Fruit fly (Drosophila melanogaster): ENCODE results near the gene CG11694.

Gene CG11694

dm6 chr3R:8333768-8334470, 22.0 kb upstream of the CG11694 start, which contains the start of gene Poxm (continued):
- no peak for TF ChIP-seq da (GFP tag; optimal IDR thresholded peaks at IDR 0.05)
- TF ChIP-seq D19B (GFP tag; optimal IDR thresholded peaks at IDR 0.05) = peak; percentile 65
- TF ChIP-seq CG8290 (GFP tag; optimal IDR thresholded peaks at IDR 0.05) = peak; percentile 78
- peak in 1 of 2 experiments; percentile 83 for TF ChIP-seq CG8290 (tag; optimal IDR thresholded peaks at IDR 0.05)
- no peak for TF ChIP-seq ab (GFP tag; optimal IDR thresholded peaks at IDR 0.05)
- TF ChIP-seq jumu (GFP tag; optimal IDR thresholded peaks at IDR 0.05) = peak; percentile 71
- TF ChIP-seq pan (optimal IDR thresholded peaks at IDR 0.05) = no peak
- TF ChIP-seq pan (GFP tag; optimal IDR thresholded peaks at IDR 0.05 in 1 of 2, IDR thresholded peaks at IDR 0.05 in 1 of 2) = peak in 1 of 2 experiments; percentile 82
- no peak for TF ChIP-seq bowl (GFP tag; IDR thresholded peaks at IDR 0.05)
- TF ChIP-seq pb (GFP tag; optimal IDR thresholded peaks at IDR 0.05) = no peak
- TF ChIP-seq CG10274 (GFP tag; optimal IDR thresholded peaks at IDR 0.05) = peak; percentile 69
- no peak for TF ChIP-seq lov (optimal IDR thresholded peaks at IDR 0.05)
- no peak for TF ChIP-seq lov (GFP tag; IDR thresholded peaks at IDR 0.05)
- no peak for TF ChIP-seq Lpt (GFP tag; optimal IDR thresholded peaks at IDR 0.05)
- TF ChIP-seq Hand (GFP tag; optimal IDR thresholded peaks at IDR 0.05) = no peak
- peak; percentile 90 for TF ChIP-seq nerfin-1 (tag; optimal IDR thresholded peaks at IDR 0.05)
- TF ChIP-seq CG43689 (GFP tag; IDR thresholded peaks at IDR 0.05) = peak; percentile 26; the same call in 1 of the 2 replicates
- peak; percentile 87 for TF ChIP-seq slbo (GFP tag; IDR thresholded peaks at IDR 0.05)
- no peak for TF ChIP-seq grn (GFP tag; optimal IDR thresholded peaks at IDR 0.05)
- peak; percentile 69 for TF ChIP-seq Lhr (GFP tag; optimal IDR thresholded peaks at IDR 0.05)
- peak; percentile 91 to 93 for TF ChIP-seq bsh (GFP tag; optimal IDR thresholded peaks at IDR 0.05)
- peak; percentile 97 for TF ChIP-seq gem (tag; optimal IDR thresholded peaks at IDR 0.05)
- TF ChIP-seq Dp (GFP tag; optimal IDR thresholded peaks at IDR 0.05) = no peak
- no peak for TF ChIP-seq fd64A (GFP tag; optimal IDR thresholded peaks at IDR 0.05)
- peak; percentile 99 for TF ChIP-seq CG17361 (GFP tag; IDR thresholded peaks at IDR 0.05)
- peak; percentile 74 for TF ChIP-seq kay (GFP tag; optimal IDR thresholded peaks at IDR 0.05)
- peak; percentile 86 for TF ChIP-seq gcm (GFP tag; optimal IDR thresholded peaks at IDR 0.05)
- TF ChIP-seq H15 (GFP tag; IDR thresholded peaks at IDR 0.05) = peak; percentile 84
- peak; percentile 23 for TF ChIP-seq CG9797 (GFP tag; optimal IDR thresholded peaks at IDR 0.05)
- TF ChIP-seq CG9215 (GFP tag; IDR thresholded peaks at IDR 0.05) = peak; percentile 89
- peak; percentile 77 for TF ChIP-seq kah (GFP tag; optimal IDR thresholded peaks at IDR 0.05)
- TF ChIP-seq cas (GFP tag; IDR thresholded peaks at IDR 0.05) = peak; percentile 64; the same call in 1 of the 2 replicates
- no peak; the same call in none of the 2 replicates for TF ChIP-seq amos (GFP tag; IDR thresholded peaks at IDR 0.05; ENCODE audit: partially characterized antibody)
- TF ChIP-seq HLH3B (GFP tag; IDR thresholded peaks at IDR 0.05) = peak; percentile 82
- TF ChIP-seq HHEX (GFP tag; optimal IDR thresholded peaks at IDR 0.05) = peak; percentile 89
- TF ChIP-seq CG6791 (GFP tag; IDR thresholded peaks at IDR 0.05; ENCODE audit: partially characterized antibody) = no peak
- peak; percentile 96 for TF ChIP-seq CG2712 (tag; optimal IDR thresholded peaks at IDR 0.05)
- peak; percentile 79 for TF ChIP-seq ase (GFP tag; IDR thresholded peaks at IDR 0.05)
- TF ChIP-seq CG11695 (GFP tag; IDR thresholded peaks at IDR 0.05) = peak; percentile 83; the same call in 2 of the 3 replicates
- TF ChIP-seq CG17802 (tag; optimal IDR thresholded peaks at IDR 0.05) = peak; percentile 64
- TF ChIP-seq CG4328 (GFP tag; optimal IDR thresholded peaks at IDR 0.05) = peak; percentile 86
- TF ChIP-seq CG10565 (GFP tag; optimal IDR thresholded peaks at IDR 0.05) = peak; percentile 33
- TF ChIP-seq CG5245 (GFP tag; optimal IDR thresholded peaks at IDR 0.05) = peak; percentile 87
- TF ChIP-seq CG2129 (GFP tag; IDR thresholded peaks at IDR 0.05; ENCODE audit: partially characterized antibody) = no peak
- peak; percentile 78 for TF ChIP-seq CG30020 (tag; optimal IDR thresholded peaks at IDR 0.05)
- TF ChIP-seq Six4 (GFP tag; optimal IDR thresholded peaks at IDR 0.05) = peak; percentile 88
- TF ChIP-seq Deaf1 (tag; optimal IDR thresholded peaks at IDR 0.05) = peak; percentile 56
- TF ChIP-seq Sry-β (GFP tag; optimal IDR thresholded peaks at IDR 0.05) = peak; percentile 32
- TF ChIP-seq pzg (GFP tag; optimal IDR thresholded peaks at IDR 0.05) = no peak
- TF ChIP-seq Dad (GFP tag; optimal IDR thresholded peaks at IDR 0.05) = peak; percentile 75

All from whole organism, embryonic.